Worm (Caenorhabditis elegans) whole organism, midembryonic: ENCODE results near the gene cal-4.

ENCODE experiments used
- T22C8.4 ChIP-seq: fragments of 200-800 bp; sonication (Bioruptor generic); IDR thresholded peaks from 2 replicates; pipeline ENCODE4 v1.3.6; 2022; ENCODE audit warnings: missing genetic modification characterization, missing compliant biosample characterization
- cog-1 ChIP-seq: sonication (generic microtip); optimal IDR thresholded peaks from 2 replicates; lab custom pipeline; 2016; ENCODE audit warnings: missing genetic modification characterization, missing compliant biosample characterization
- flt-1 ChIP-seq: fragments of 200-800 bp; sonication (Bioruptor generic); IDR thresholded peaks from 2 replicates; pipeline ENCODE4 v1.3.6; 2022; ENCODE audit warnings: missing genetic modification characterization, missing compliant biosample characterization
- klf-2 ChIP-seq: fragments of 200-800 bp; sonication (Bioruptor generic); conservative IDR thresholded peaks from 2 replicates; pipeline ENCODE4 v1.3.6; 2022; ENCODE audit warnings: missing genetic modification reagents, missing genetic modification characterization, missing compliant biosample characterization
- med-1 ChIP-seq: sonication (generic microtip); optimal IDR thresholded peaks from 2 replicates; lab custom pipeline; 2017; ENCODE audit warnings: missing genetic modification characterization, mild to moderate bottlenecking, missing compliant biosample characterization, antibody characterized with exemption, missing genetic modification reagents; ENCODE audit not compliant: insufficient read depth
- ref-1 ChIP-seq: fragments of 200-800 bp; sonication (Bioruptor generic); conservative IDR thresholded peaks from 2 replicates; pipeline ENCODE4 v1.3.6; 2022; ENCODE audit warnings: missing genetic modification reagents, missing genetic modification characterization, missing compliant biosample characterization
- tab-1 ChIP-seq: fragments of 200-800 bp; sonication (Bioruptor generic); IDR thresholded peaks from 2 replicates; pipeline ENCODE4 v1.3.6; 2022; ENCODE audit warnings: missing genetic modification characterization, missing compliant biosample characterization
- ztf-23 ChIP-seq: fragments of 200-800 bp; sonication (Bioruptor generic); IDR thresholded peaks from 2 replicates; pipeline ENCODE4 v1.3.6; 2022; ENCODE audit warnings: missing genetic modification reagents, missing genetic modification characterization, missing compliant biosample characterization
- ztf-29 ChIP-seq: fragments of 200-800 bp; sonication (Bioruptor generic); IDR thresholded peaks from 2 replicates; pipeline ENCODE4 v1.3.6; 2022; ENCODE audit warnings: missing genetic modification reagents, missing genetic modification characterization, missing compliant biosample characterization

The cal-4 gene

ce11 chrIV:10546589-10547136 lies 25.5 kb downstream of the cal-4 start, which contains the start of gene zim-1:
Gene zim-1 (plus strand): TSS chrIV:10547086.
- TF ChIP-seq T22C8.4 (GFP tag; lab: Robert Waterston, UW) (no peak), cog-1 (tag; lab: Kevin White, UChicago) (no peak), med-1 (GFP tag; lab: Kevin White, UChicago) (no peak), tab-1 (GFP tag; lab: Robert Waterston, UW) (no peak), ref-1 (GFP tag; lab: Robert Waterston, UW) (no peak)

- TF ChIP-seq tab-1 (GFP tag; lab: Robert Waterston, UW): 0 out of 2 replicates have a peak, but pooled peaks have one; percentile 53
- TF ChIP-seq ref-1 (GFP tag; lab: Robert Waterston, UW): peak; percentile 62
Observed at ce11 chrIV:10548546-10548945, 27.3 kb downstream of the cal-4 start.

- TF ChIP-seq ztf-23 (GFP tag; lab: Robert Waterston, UW): no peak
- TF ChIP-seq ztf-29 (GFP tag; lab: Robert Waterston, UW): no peak
Observed at ce11 chrIV:10554947-10555346, 33.7 kb downstream of the cal-4 start, which contains the start of gene zim-2. Gene zim-2 (plus strand): TSS chrIV:10555247.

- no peak for TF ChIP-seq cog-1 (tag; lab: Kevin White, UChicago)
- TF ChIP-seq ztf-23 (GFP tag; lab: Robert Waterston, UW): no peak
- no peak for TF ChIP-seq ref-1 (GFP tag; lab: Robert Waterston, UW)
- TF ChIP-seq T22C8.4 (GFP tag; lab: Robert Waterston, UW): no peak
- no peak for TF ChIP-seq flt-1 (GFP tag; lab: Robert Waterston, UW)
- TF ChIP-seq ztf-29 (GFP tag; lab: Robert Waterston, UW): no peak
- TF ChIP-seq med-1 (GFP tag; lab: Kevin White, UChicago): no peak
- TF ChIP-seq tab-1 (GFP tag; lab: Robert Waterston, UW): no peak
- no peak for TF ChIP-seq klf-2 (GFP tag; lab: Robert Waterston, UW)
Observed at ce11 chrIV:10558415-10558814, 37.2 kb downstream of the cal-4 start, which contains the start of gene zim-3. Gene zim-3 (plus strand): TSS chrIV:10558715.

- no peak for TF ChIP-seq T22C8.4 (GFP tag; lab: Robert Waterston, UW)
- no peak for TF ChIP-seq tab-1 (GFP tag; lab: Robert Waterston, UW)
- TF ChIP-seq ref-1 (GFP tag; lab: Robert Waterston, UW): no peak
- no peak for TF ChIP-seq cog-1 (tag; lab: Kevin White, UChicago)
- no peak for TF ChIP-seq ztf-29 (GFP tag; lab: Robert Waterston, UW)
- no peak for TF ChIP-seq flt-1 (GFP tag; lab: Robert Waterston, UW)
- no peak for TF ChIP-seq med-1 (GFP tag; lab: Kevin White, UChicago)
- TF ChIP-seq klf-2 (GFP tag; lab: Robert Waterston, UW): no peak
- TF ChIP-seq ztf-23 (GFP tag; lab: Robert Waterston, UW): no peak
Observed at ce11 chrIV:10561605-10562004, 40.4 kb downstream of the cal-4 start, which contains the start of gene him-8. Gene him-8 (plus strand): TSS chrIV:10561905.

- TF ChIP-seq cog-1 (tag; lab: Kevin White, UChicago) (no peak), flt-1 (GFP tag; lab: Robert Waterston, UW) (no peak), ztf-29 (GFP tag; lab: Robert Waterston, UW) (no peak)
Observed at ce11 chrIV:10564613-10565012, 43.4 kb downstream of the cal-4 start.

ce11 chrIV:10565282-10565681 lies 44.1 kb downstream of the cal-4 start:
- TF ChIP-seq T22C8.4 (GFP tag; lab: Robert Waterston, UW) (no peak), tab-1 (GFP tag; lab: Robert Waterston, UW) (no peak), ref-1 (GFP tag; lab: Robert Waterston, UW) (no peak), ztf-23 (GFP tag; lab: Robert Waterston, UW) (no peak), klf-2 (GFP tag; lab: Robert Waterston, UW) (no peak), med-1 (GFP tag; lab: Kevin White, UChicago) (no peak), ztf-29 (GFP tag; lab: Robert Waterston, UW) (no peak), cog-1 (tag; lab: Kevin White, UChicago) (no peak), flt-1 (GFP tag; lab: Robert Waterston, UW) (no peak)

- TF ChIP-seq med-1 (GFP tag; lab: Kevin White, UChicago) (no peak), klf-2 (GFP tag; lab: Robert Waterston, UW) (no peak)
Observed at ce11 chrIV:10567822-10568221, 46.6 kb downstream of the cal-4 start.

ce11 chrIV:10570065-10570464 lies 48.9 kb downstream of the cal-4 start:
- no peak for TF ChIP-seq T22C8.4 (GFP tag; lab: Robert Waterston, UW)
- TF ChIP-seq ztf-23 (GFP tag; lab: Robert Waterston, UW): no peak
- TF ChIP-seq tab-1 (GFP tag; lab: Robert Waterston, UW): no peak
- no peak for TF ChIP-seq klf-2 (GFP tag; lab: Robert Waterston, UW)

ce11 chrIV:10571020-10571419 lies 49.8 kb downstream of the cal-4 start:
- TF ChIP-seq cog-1 (tag; lab: Kevin White, UChicago): no peak
- TF ChIP-seq tab-1 (GFP tag; lab: Robert Waterston, UW): no peak
- TF ChIP-seq ref-1 (GFP tag; lab: Robert Waterston, UW): no peak
- TF ChIP-seq ztf-29 (GFP tag; lab: Robert Waterston, UW): no peak
